Worm (Caenorhabditis elegans): ENCODE measurements around the gene sri-46.

DNA sequence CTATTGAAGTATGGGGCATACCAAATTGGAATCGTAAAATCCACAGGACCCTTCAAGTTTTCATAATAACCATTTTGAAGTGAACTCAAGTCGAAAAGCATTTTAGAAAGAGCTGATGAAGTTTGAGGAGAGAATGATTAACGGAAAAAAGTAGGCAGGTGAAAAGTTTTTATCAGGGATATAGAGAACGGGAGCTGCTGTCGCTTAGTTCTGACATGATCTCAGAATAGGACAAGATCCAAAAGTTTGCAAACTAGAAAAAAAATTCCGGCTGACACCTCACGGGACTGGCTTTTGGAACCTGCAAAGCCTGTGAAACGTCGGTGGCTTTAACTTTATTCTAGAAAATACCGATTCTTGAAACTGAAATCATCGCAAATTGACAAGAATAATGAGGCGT, at the start of gene sri-46:
- TF ChIP-seq elt-2 (tag; optimal IDR thresholded peaks at IDR 0.05) (no peak), syd-9 (tag; optimal IDR thresholded peaks at IDR 0.05) (no peak), ama-1 (optimal IDR thresholded peaks at IDR 0.05) (no peak), ceh-24 (tag; optimal IDR thresholded peaks at IDR 0.05) (no peak), Y22D7AL.16 (tag; optimal IDR thresholded peaks at IDR 0.05) (no peak), nhr-11 (tag; optimal IDR thresholded peaks at IDR 0.05) (no peak), zip-5 (tag; optimal IDR thresholded peaks at IDR 0.05) (no peak), C38D4.7 (GFP tag; optimal IDR thresholded peaks at IDR 0.05) (no peak), K09A11.1 (tag; optimal IDR thresholded peaks at IDR 0.05; ENCODE audit: insufficient read depth) (no peak), ceh-34 (tag; optimal IDR thresholded peaks at IDR 0.05) (no peak), lin-11 (tag; optimal IDR thresholded peaks at IDR 0.05) (no peak), pha-4 (tag; optimal IDR thresholded peaks at IDR 0.05) (no peak), hlh-30 (tag; optimal IDR thresholded peaks at IDR 0.05; ENCODE audit: insufficient read depth) (no peak)

All from whole organism, late embryonic.